Worm (Caenorhabditis elegans) whole organism, L3 larva: ENCODE results near the gene grld-1.
"Not testable (repeated sequence)": the region's sequence is repeated elsewhere in the genome, so short reads cannot be mapped to it uniquely, and the experiment has no call there.

Experiments used
- R02D3.7 ChIP-seq: fragments of 150-350 bp; optimal IDR thresholded peaks from 2 replicates; lab custom pipeline; 2014; ENCODE audit warnings: missing biosample characterization, missing genetic modification characterization
- ZK546.5 ChIP-seq: sonication (generic microtip); optimal IDR thresholded peaks from 2 replicates; lab custom pipeline; 2017; ENCODE audit warnings: missing biosample characterization, missing genetic modification characterization
- ama-1 ChIP-seq: fragments of 150-350 bp; optimal IDR thresholded peaks from 2 replicates; lab custom pipeline; 2018
- ceh-16 ChIP-seq: sonication (generic microtip); optimal IDR thresholded peaks from 2 replicates; lab custom pipeline; 2017; ENCODE audit warnings: missing biosample characterization, missing genetic modification characterization
- ceh-9 ChIP-seq: sonication (generic microtip); optimal IDR thresholded peaks from 2 replicates; lab custom pipeline; 2018; ENCODE audit warnings: missing biosample characterization, missing genetic modification characterization
- daf-12 ChIP-seq: fragments of 150-350 bp; optimal IDR thresholded peaks from 2 replicates; lab custom pipeline; 2014; ENCODE audit warnings: missing biosample characterization, missing genetic modification reagents, missing genetic modification characterization
- egl-27 ChIP-seq: sonication (generic microtip); optimal IDR thresholded peaks from 4 replicates; lab custom pipeline; 2017; ENCODE audit warnings: missing biosample characterization, missing genetic modification reagents, missing genetic modification characterization
- egl-5 ChIP-seq: fragments of 150-350 bp; optimal IDR thresholded peaks from 2 replicates; lab custom pipeline; 2017; ENCODE audit warnings: missing biosample characterization, missing genetic modification reagents, missing genetic modification characterization, inconsistent platforms
- elt-1 ChIP-seq: fragments of 150-350 bp; optimal IDR thresholded peaks from 2 replicates; lab custom pipeline; 2014; ENCODE audit warnings: missing biosample characterization, missing genetic modification characterization
- elt-2 ChIP-seq: sonication (generic microtip); optimal IDR thresholded peaks from 2 replicates; lab custom pipeline; 2016; ENCODE audit warnings: missing genetic modification reagents, mild to moderate bottlenecking, missing genetic modification characterization, missing compliant biosample characterization
- elt-3 ChIP-seq, 3 experiments: fragments of 150-350 bp in 1 of 3; sonication (generic microtip) in 2 of 3; optimal IDR thresholded peaks; 2 replicates in 2 of 3; 4 replicates in 1 of 3; lab custom pipeline; 2014 to 2017; ENCODE audit warnings: missing biosample characterization in 3 of 3, missing genetic modification characterization in 3 of 3
- fos-1 ChIP-seq: fragments of 150-350 bp; optimal IDR thresholded peaks from 2 replicates; lab custom pipeline; 2014; ENCODE audit warnings: missing biosample characterization, missing genetic modification characterization
- hmg-11 ChIP-seq: sonication (generic microtip); optimal IDR thresholded peaks from 2 replicates; lab custom pipeline; 2016; ENCODE audit warnings: missing genetic modification characterization, missing compliant biosample characterization
- jun-1 ChIP-seq: fragments of 150-350 bp; optimal IDR thresholded peaks from 2 replicates; lab custom pipeline; 2014; ENCODE audit warnings: missing biosample characterization, missing genetic modification reagents, missing genetic modification characterization
- lin-15B ChIP-seq: fragments of 150-350 bp; optimal IDR thresholded peaks from 2 replicates; lab custom pipeline; 2014; ENCODE audit warnings: missing biosample characterization, missing genetic modification characterization
- lin-39 ChIP-seq: fragments of 150-350 bp; optimal IDR thresholded peaks from 2 replicates; lab custom pipeline; 2018; ENCODE audit warnings: missing biosample characterization, missing genetic modification reagents, missing genetic modification characterization
- lsy-12 ChIP-seq: sonication (generic microtip); optimal IDR thresholded peaks from 2 replicates; lab custom pipeline; 2016; ENCODE audit warnings: mild to moderate bottlenecking, missing genetic modification characterization, missing compliant biosample characterization
- mdl-1 ChIP-seq: fragments of 150-350 bp; optimal IDR thresholded peaks from 2 replicates; lab custom pipeline; 2014; ENCODE audit warnings: missing biosample characterization, missing genetic modification characterization
- mml-1 ChIP-seq: fragments of 150-350 bp; sonication (generic microtip); optimal IDR thresholded peaks from 3 replicates; lab custom pipeline; 2014; ENCODE audit warnings: missing biosample characterization, missing genetic modification characterization
- nfya-1 ChIP-seq: sonication (generic microtip); optimal IDR thresholded peaks from 2 replicates; lab custom pipeline; 2017; ENCODE audit warnings: missing genetic modification characterization, mild to moderate bottlenecking, missing compliant biosample characterization, antibody characterized with exemption, moderate library complexity; ENCODE audit not compliant: insufficient read depth
- nhr-11 ChIP-seq: fragments of 150-350 bp; optimal IDR thresholded peaks from 2 replicates; lab custom pipeline; 2014; ENCODE audit warnings: missing biosample characterization, missing genetic modification characterization
- nhr-12 ChIP-seq: fragments of 150-350 bp; optimal IDR thresholded peaks from 2 replicates; lab custom pipeline; 2014; ENCODE audit warnings: missing biosample characterization, missing genetic modification characterization
- nhr-23 ChIP-seq: fragments of 150-350 bp; optimal IDR thresholded peaks from 2 replicates; lab custom pipeline; 2014; ENCODE audit warnings: missing biosample characterization, missing genetic modification reagents, missing genetic modification characterization
- nhr-237 ChIP-seq: fragments of 150-350 bp; optimal IDR thresholded peaks from 2 replicates; lab custom pipeline; 2014; ENCODE audit warnings: missing biosample characterization, missing genetic modification characterization
- nhr-25 ChIP-seq: sonication (generic microtip); optimal IDR thresholded peaks from 2 replicates; lab custom pipeline; 2017; ENCODE audit warnings: missing biosample characterization, missing genetic modification characterization
- nhr-28 ChIP-seq: fragments of 150-350 bp; optimal IDR thresholded peaks from 2 replicates; lab custom pipeline; 2014; ENCODE audit warnings: missing biosample characterization, missing genetic modification characterization
- nhr-43 ChIP-seq: sonication (generic microtip); optimal IDR thresholded peaks from 2 replicates; lab custom pipeline; 2016; ENCODE audit warnings: mild to moderate bottlenecking, missing genetic modification characterization, missing compliant biosample characterization; ENCODE audit not compliant: poor library complexity, severe bottlenecking
- nhr-67 ChIP-seq: fragments of 150-350 bp; optimal IDR thresholded peaks from 2 replicates; lab custom pipeline; 2014; ENCODE audit warnings: missing biosample characterization, missing genetic modification characterization
- nhr-76 ChIP-seq: fragments of 150-350 bp; sonication (generic microtip); optimal IDR thresholded peaks from 5 replicates; lab custom pipeline; 2014; ENCODE audit warnings: missing biosample characterization, missing genetic modification characterization
- nhr-77 ChIP-seq: fragments of 150-350 bp; optimal IDR thresholded peaks from 2 replicates; lab custom pipeline; 2014; ENCODE audit warnings: missing biosample characterization, missing genetic modification characterization
- pha-4 ChIP-seq: fragments of 150-350 bp; optimal IDR thresholded peaks from 2 replicates; lab custom pipeline; 2014; ENCODE audit warnings: missing biosample characterization, missing genetic modification reagents, missing genetic modification characterization
- pqm-1 ChIP-seq: fragments of 150-350 bp; optimal IDR thresholded peaks from 2 replicates; lab custom pipeline; 2017; ENCODE audit warnings: missing biosample characterization, missing genetic modification characterization, inconsistent platforms
- sea-2 ChIP-seq: fragments of 150-350 bp; sonication (generic microtip); optimal IDR thresholded peaks from 4 replicates; lab custom pipeline; 2014; ENCODE audit warnings: missing biosample characterization, missing genetic modification reagents, missing genetic modification characterization
- skn-1 ChIP-seq: fragments of 150-350 bp; optimal IDR thresholded peaks from 2 replicates; lab custom pipeline; 2014; ENCODE audit warnings: missing biosample characterization, missing genetic modification characterization
- snpc-4 ChIP-seq: fragments of 150-350 bp; optimal IDR thresholded peaks from 2 replicates; lab custom pipeline; 2014; ENCODE audit warnings: missing biosample characterization, missing genetic modification characterization
- tbx-2 ChIP-seq: sonication (generic microtip); optimal IDR thresholded peaks from 2 replicates; lab custom pipeline; 2016; ENCODE audit warnings: mild to moderate bottlenecking, missing genetic modification characterization, missing compliant biosample characterization
- unc-39 ChIP-seq: sonication (generic microtip); optimal IDR thresholded peaks from 4 replicates; lab custom pipeline; 2017; ENCODE audit warnings: missing biosample characterization, missing genetic modification characterization
- unc-62 ChIP-seq: fragments of 150-350 bp; sonication (generic microtip); optimal IDR thresholded peaks from 4 replicates; lab custom pipeline; 2014; ENCODE audit warnings: missing biosample characterization, missing genetic modification reagents, missing genetic modification characterization
- zag-1 ChIP-seq: fragments of 150-350 bp; optimal IDR thresholded peaks from 2 replicates; lab custom pipeline; 2014; ENCODE audit warnings: missing biosample characterization, missing genetic modification characterization
- ztf-11 ChIP-seq: fragments of 150-350 bp; optimal IDR thresholded peaks from 2 replicates; lab custom pipeline; 2014; ENCODE audit warnings: missing biosample characterization, missing genetic modification characterization
- ztf-4 ChIP-seq: fragments of 150-350 bp; optimal IDR thresholded peaks from 2 replicates; lab custom pipeline; 2014; ENCODE audit warnings: missing biosample characterization, missing genetic modification characterization

Gene grld-1

DNA sequence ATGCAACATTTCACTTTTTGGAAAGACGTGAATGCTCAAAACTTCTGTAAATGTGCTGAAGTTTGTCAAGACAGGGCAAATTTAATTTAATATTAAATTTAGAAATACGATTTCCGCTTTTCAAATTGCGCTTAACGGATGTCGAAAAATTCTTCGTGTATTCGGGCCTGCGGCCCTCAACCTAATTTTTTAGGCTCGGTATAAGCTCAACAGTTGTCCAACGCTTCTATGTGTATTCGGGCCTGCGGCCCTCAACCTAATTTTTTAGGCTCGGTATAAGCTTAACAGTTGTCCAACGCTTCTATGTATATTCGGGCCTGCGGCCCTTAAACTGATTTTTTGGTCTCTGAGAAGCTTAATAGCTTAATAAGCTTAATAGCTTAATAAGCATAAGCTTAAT lies 6.9 kb downstream of the grld-1 start:
- TF ChIP-seq R02D3.7 (tag; lab: Kevin White, UChicago) (no peak), pqm-1 (tag; lab: Kevin White, UChicago) (no peak), pha-4 (tag; lab: Kevin White, UChicago) (no peak), hmg-11 (tag; lab: Kevin White, UChicago) (no peak), ZK546.5 (tag; lab: Kevin White, UChicago) (no peak), daf-12 (tag; lab: Kevin White, UChicago) (no peak), nhr-237 (tag; lab: Kevin White, UChicago) (no peak), ama-1 (lab: Kevin White, UChicago) (no peak), egl-5 (tag; lab: Kevin White, UChicago) (no peak), elt-1 (tag; lab: Kevin White, UChicago) (no peak), unc-62 (GFP tag; lab: Kevin White, UChicago) (no peak), nhr-28 (tag; lab: Kevin White, UChicago) (no peak)
- TF ChIP-seq, all 47 proteins: peak for 0

ce11 chrIV:111377-111776 lies 14.4 kb downstream of the grld-1 start, which contains the start of gene F29C4.4:
F29C4.4 (plus strand) TSS chrIV:111677.
- not testable (repeated sequence) for TF ChIP-seq daf-12, snpc-4, ztf-4 (tag; lab: Kevin White, UChicago)

ce11 chrIV:109307-109706 lies 16.4 kb downstream of the grld-1 start, which contains the start of gene B0545.4:
B0545.4 (minus strand) TSS chrIV:109407.
- TF ChIP-seq ceh-16 (tag; lab: Kevin White, UChicago): no peak
- TF ChIP-seq ztf-11: no peak
- TF ChIP-seq egl-27 (tag; lab: Kevin White, UChicago): no peak
- TF ChIP-seq ceh-9 (tag; lab: Kevin White, UChicago): no peak
- no peak for TF ChIP-seq sea-2 (GFP tag; lab: Kevin White, UChicago)
- TF ChIP-seq pha-4 (tag; lab: Kevin White, UChicago): no peak
- no peak for TF ChIP-seq mml-1 (tag; lab: Kevin White, UChicago)
- no peak for TF ChIP-seq jun-1 (tag; lab: Kevin White, UChicago)
- no peak for TF ChIP-seq skn-1 (tag; lab: Kevin White, UChicago)
- no peak for TF ChIP-seq ZK546.5 (tag; lab: Kevin White, UChicago)
- no peak for TF ChIP-seq tbx-2 (tag; lab: Kevin White, UChicago)
- TF ChIP-seq ztf-4 (tag; lab: Kevin White, UChicago): no peak
- TF ChIP-seq nhr-11 (tag; lab: Kevin White, UChicago): no peak
- no peak for TF ChIP-seq lin-39 (tag; lab: Kevin White, UChicago)
- TF ChIP-seq nfya-1 (tag; lab: Kevin White, UChicago): no peak
- no peak for TF ChIP-seq pqm-1 (tag; lab: Kevin White, UChicago)

DNA sequence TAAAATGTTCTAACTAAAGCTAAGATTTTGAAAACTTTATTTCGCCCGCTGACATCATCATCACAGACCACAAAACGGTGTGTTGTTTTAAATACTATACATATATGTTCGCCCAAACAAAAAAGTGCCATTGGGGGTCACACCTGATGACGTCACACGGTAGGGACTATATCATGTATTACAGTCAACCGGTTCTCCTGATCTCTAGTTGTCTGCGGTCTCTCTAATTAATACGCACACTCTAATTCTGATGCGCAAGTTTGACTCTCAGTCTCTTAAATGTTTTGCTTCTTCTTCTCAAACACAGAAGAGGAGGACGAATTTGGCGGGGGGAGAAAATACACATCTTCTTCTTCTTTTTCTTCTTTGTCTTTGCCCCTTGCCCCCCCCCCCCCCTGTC lies 22.9 kb downstream of the grld-1 start:
- TF ChIP-seq zag-1: no peak
- TF ChIP-seq elt-2 (tag; lab: Kevin White, UChicago): no peak
- TF ChIP-seq ceh-16 (tag; lab: Kevin White, UChicago): no peak
- no peak for TF ChIP-seq lin-15B (tag; lab: Kevin White, UChicago)
- TF ChIP-seq nhr-12 (tag; lab: Kevin White, UChicago): no peak
- no peak for TF ChIP-seq nhr-11 (tag; lab: Kevin White, UChicago)
- no peak for TF ChIP-seq ztf-11
- no peak for TF ChIP-seq sea-2 (GFP tag; lab: Kevin White, UChicago)
- TF ChIP-seq nhr-28 (tag; lab: Kevin White, UChicago): no peak
- no peak for TF ChIP-seq unc-39 (tag; lab: Kevin White, UChicago)
- no peak for TF ChIP-seq lsy-12 (tag; lab: Kevin White, UChicago)
- TF ChIP-seq mml-1 (tag; lab: Kevin White, UChicago): no peak
- TF ChIP-seq ZK546.5 (tag; lab: Kevin White, UChicago): no peak
- no peak for TF ChIP-seq ceh-9 (tag; lab: Kevin White, UChicago)
- TF ChIP-seq nhr-43 (tag; lab: Kevin White, UChicago): peak; percentile 13
- no peak for TF ChIP-seq egl-27 (tag; lab: Kevin White, UChicago)
- no peak for TF ChIP-seq pha-4 (tag; lab: Kevin White, UChicago)
- TF ChIP-seq nhr-25 (tag; lab: Kevin White, UChicago): peak; percentile 96
- TF ChIP-seq skn-1 (tag; lab: Kevin White, UChicago): no peak
- TF ChIP-seq nfya-1 (tag; lab: Kevin White, UChicago): peak; percentile 3
- no peak for TF ChIP-seq nhr-237 (tag; lab: Kevin White, UChicago)
- no peak for TF ChIP-seq fos-1 (tag; lab: Kevin White, UChicago)
- no peak for TF ChIP-seq nhr-77
- TF ChIP-seq nhr-67 (tag; lab: Kevin White, UChicago): no peak
- no peak for TF ChIP-seq mdl-1 (tag; lab: Kevin White, UChicago)
- no peak for TF ChIP-seq elt-3 (tag; optimal IDR thresholded peaks at IDR 0.05; lab: Kevin White, UChicago)
- TF ChIP-seq lin-39 (tag; lab: Kevin White, UChicago): no peak
- TF ChIP-seq egl-5 (tag; lab: Kevin White, UChicago): no peak
- no peak for TF ChIP-seq ama-1 (lab: Kevin White, UChicago)
- TF ChIP-seq tbx-2 (tag; lab: Kevin White, UChicago): no peak
- TF ChIP-seq nhr-76 (tag; lab: Kevin White, UChicago): no peak
- TF ChIP-seq R02D3.7 (tag; lab: Kevin White, UChicago): no peak
- TF ChIP-seq nhr-23 (tag; lab: Kevin White, UChicago): peak; percentile 62
